Fruit fly (Drosophila melanogaster): Measurements from ENCODE around the gene CG9813.

The CG9813 gene

DNA sequence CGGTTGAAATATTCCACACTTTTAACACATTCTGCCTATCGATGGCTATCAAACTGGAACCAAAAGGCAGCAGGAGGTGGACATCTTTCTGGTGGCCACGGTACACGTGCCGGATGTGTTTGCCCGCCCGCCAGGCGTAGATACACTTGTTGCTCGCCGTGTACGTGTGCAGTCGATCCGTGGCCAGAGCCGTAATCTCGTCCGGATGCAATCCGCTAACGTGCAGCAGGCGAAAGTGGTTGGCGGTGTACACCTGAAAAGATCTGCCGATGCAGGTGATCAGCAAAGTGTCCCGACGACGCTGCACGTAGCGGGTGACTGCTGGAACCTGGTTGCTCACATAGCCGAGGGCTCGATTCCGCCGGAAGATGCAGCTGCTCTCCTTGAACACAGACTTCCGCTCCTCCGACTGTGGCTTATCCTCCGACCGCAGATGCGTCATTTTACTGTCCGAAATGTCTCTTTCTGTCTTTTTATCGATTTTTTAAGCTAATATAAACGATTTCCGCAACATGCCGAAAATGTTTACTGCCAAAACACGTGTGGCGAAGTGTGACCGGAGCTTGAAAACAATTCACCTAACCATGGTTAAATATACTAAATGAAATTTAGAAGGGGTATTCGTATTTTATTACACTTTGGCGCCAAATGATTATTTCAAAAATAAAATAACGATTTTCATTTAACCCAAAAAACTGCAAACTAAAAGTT lies 8.7 kb upstream of the CG9813 start, which contains the start of gene CG9799 (continued):
- TF ChIP-seq gfzf (GFP tag; optimal IDR thresholded peaks at IDR 0.05) = peak; percentile 77
- TF ChIP-seq Meics (GFP tag; optimal IDR thresholded peaks at IDR 0.05) = no peak
- no peak for TF ChIP-seq toy (GFP tag; IDR thresholded peaks at IDR 0.05)
- TF ChIP-seq otp (GFP tag; IDR thresholded peaks at IDR 0.05) = no peak
- TF ChIP-seq Vsx1 (GFP tag; optimal IDR thresholded peaks at IDR 0.05) = no peak
- no peak for TF ChIP-seq CG3407 (GFP tag; optimal IDR thresholded peaks at IDR 0.05)
- TF ChIP-seq PHDP (tag; optimal IDR thresholded peaks at IDR 0.05) = no peak
- no peak for TF ChIP-seq Poxn (GFP tag; IDR thresholded peaks at IDR 0.05)
- TF ChIP-seq CG15696 (tag; optimal IDR thresholded peaks at IDR 0.05) = no peak
- TF ChIP-seq CG12219 (GFP tag; optimal IDR thresholded peaks at IDR 0.05) = no peak
- no peak; the same call in 1 of the 2 replicates for TF ChIP-seq CG16779 (GFP tag; IDR thresholded peaks at IDR 0.05)
- no peak for TF ChIP-seq CG12071 (GFP tag; optimal IDR thresholded peaks at IDR 0.05)
- TF ChIP-seq D19B (GFP tag; optimal IDR thresholded peaks at IDR 0.05) = no peak
- TF ChIP-seq br (optimal IDR thresholded peaks at IDR 0.05) = no peak
- TF ChIP-seq stc (GFP tag; IDR thresholded peaks at IDR 0.05) = no peak
- TF ChIP-seq CG4707 (GFP tag; optimal IDR thresholded peaks at IDR 0.05) = no peak
- no peak for TF ChIP-seq CG8478 (optimal IDR thresholded peaks at IDR 0.05)
- TF ChIP-seq CG3726 (GFP tag; IDR thresholded peaks at IDR 0.05) = no peak
- TF ChIP-seq pb (GFP tag; optimal IDR thresholded peaks at IDR 0.05) = no peak
- TF ChIP-seq CG15073 (GFP tag; optimal IDR thresholded peaks at IDR 0.05) = no peak
- TF ChIP-seq Dbx (GFP tag; IDR thresholded peaks at IDR 0.05) = 0 out of 3 replicates have a peak, but pooled peaks have one; percentile 17
- TF ChIP-seq gt (GFP tag; IDR thresholded peaks at IDR 0.05) = peak; percentile 42; the same call in 1 of the 2 replicates
- no peak for TF ChIP-seq CG10462 (GFP tag; optimal IDR thresholded peaks at IDR 0.05)
- TF ChIP-seq CG12391 (tag; optimal IDR thresholded peaks at IDR 0.05) = no peak
- no peak for TF ChIP-seq ssp (GFP tag; IDR thresholded peaks at IDR 0.05)
- TF ChIP-seq unc-4 (GFP tag; IDR thresholded peaks at IDR 0.05; ENCODE audit: partially characterized antibody) = peak; percentile 44; the same call in 1 of the 2 replicates
- TF ChIP-seq Xrp1 (GFP tag; IDR thresholded peaks at IDR 0.05) = no peak
- TF ChIP-seq pfk (GFP tag; optimal IDR thresholded peaks at IDR 0.05) = no peak
- no peak for TF ChIP-seq CG1832 (GFP tag; optimal IDR thresholded peaks at IDR 0.05)
- TF ChIP-seq Neu2 (GFP tag; optimal IDR thresholded peaks at IDR 0.05; ENCODE audit: borderline replicate concordance) = no peak
- peak; percentile 43; the same call in 1 of the 4 replicates for TF ChIP-seq Dll (GFP tag; IDR thresholded peaks at IDR 0.05; ENCODE audit: partially characterized antibody)
- TF ChIP-seq CG8388 (GFP tag; optimal IDR thresholded peaks at IDR 0.05) = no peak
- no peak for TF ChIP-seq Bteb2 (GFP tag; optimal IDR thresholded peaks at IDR 0.05)
- no peak for TF ChIP-seq Usf (GFP tag; optimal IDR thresholded peaks at IDR 0.05)
- no peak for TF ChIP-seq CG5953 (GFP tag; IDR thresholded peaks at IDR 0.05)
- no peak for TF ChIP-seq chm (GFP tag; IDR thresholded peaks at IDR 0.05)
- TF ChIP-seq dati (GFP tag; IDR thresholded peaks at IDR 0.05) = no peak
- peak; percentile 46; the same call in 1 of the 2 replicates for TF ChIP-seq CG13287 (GFP tag; IDR thresholded peaks at IDR 0.05; ENCODE audit: partially characterized antibody)
- TF ChIP-seq CG2712 (tag; optimal IDR thresholded peaks at IDR 0.05) = no peak
- TF ChIP-seq CG17359 (tag; optimal IDR thresholded peaks at IDR 0.05) = no peak
- no peak for TF ChIP-seq phol (tag; optimal IDR thresholded peaks at IDR 0.05)
- TF ChIP-seq run (tag; optimal IDR thresholded peaks at IDR 0.05) = no peak
- no peak for TF ChIP-seq CG17568 (GFP tag; optimal IDR thresholded peaks at IDR 0.05)
- no peak for TF ChIP-seq CG6654 (GFP tag; optimal IDR thresholded peaks at IDR 0.05)
- TF ChIP-seq Six4 (GFP tag; optimal IDR thresholded peaks at IDR 0.05) = no peak
- TF ChIP-seq dan (GFP tag; IDR thresholded peaks at IDR 0.05) = no peak
- TF ChIP-seq ham (GFP tag; IDR thresholded peaks at IDR 0.05) = no peak
- no peak for TF ChIP-seq nau (GFP tag; optimal IDR thresholded peaks at IDR 0.05)
- TF ChIP-seq gsb (GFP tag; IDR thresholded peaks at IDR 0.05) = no peak
- TF ChIP-seq vvl (GFP tag; IDR thresholded peaks at IDR 0.05) = no peak
